Worm (Caenorhabditis elegans): ENCODE data around the gene rbg-1.

The rbg-1 gene

ce11 chrX:15016102-15016501 lies 32.8 kb downstream of the rbg-1 start:
- TF ChIP-seq Y55F3AM.14 (GFP tag; optimal IDR thresholded peaks at IDR 0.05) (no peak), egl-27 (tag; optimal IDR thresholded peaks at IDR 0.05) (peak; percentile 11), mab-5 (tag; optimal IDR thresholded peaks at IDR 0.05) (no peak), fos-1 (tag; optimal IDR thresholded peaks at IDR 0.05) (no peak), snpc-4 (tag; optimal IDR thresholded peaks at IDR 0.05) (no peak), unc-55 (GFP tag; optimal IDR thresholded peaks at IDR 0.05) (peak; percentile 42), zag-1 (tag; optimal IDR thresholded peaks at IDR 0.05) (no peak), lin-11 (tag; optimal IDR thresholded peaks at IDR 0.05) (no peak)

- TF ChIP-seq ztf-11 (tag; optimal IDR thresholded peaks at IDR 0.05) = no peak
These were observed 42.7 kb downstream of the rbg-1 start, which contains the start of gene seb-3 for ce11 chrX:15026008-15026407. seb-3 (plus strand) TSS chrX:15026308.

ce11 chrX:15027566-15027965 lies 44.2 kb downstream of the rbg-1 start:
- TF ChIP-seq blmp-1 (tag; optimal IDR thresholded peaks at IDR 0.05; ENCODE audit: insufficient read depth) (no peak), nhr-21 (tag; optimal IDR thresholded peaks at IDR 0.05) (no peak), egl-27 (tag; optimal IDR thresholded peaks at IDR 0.05) (peak; percentile 4), nhr-11 (tag; optimal IDR thresholded peaks at IDR 0.05) (no peak), mbf-1 (tag; optimal IDR thresholded peaks at IDR 0.05) (no peak), mab-5 (tag; optimal IDR thresholded peaks at IDR 0.05) (peak; percentile 68), elt-3 (tag; optimal IDR thresholded peaks at IDR 0.05) (no peak), unc-55 (GFP tag; optimal IDR thresholded peaks at IDR 0.05) (peak; percentile 77), lin-11 (tag; optimal IDR thresholded peaks at IDR 0.05) (no peak), skn-1 (tag; optimal IDR thresholded peaks at IDR 0.05) (no peak), C34F6.9 (tag; optimal IDR thresholded peaks at IDR 0.05) (no peak), nhr-237 (tag; optimal IDR thresholded peaks at IDR 0.05) (no peak), ama-1 (optimal IDR thresholded peaks at IDR 0.05) (no peak), lsy-2 (tag; optimal IDR thresholded peaks at IDR 0.05) (peak in 1 of 2 experiments; percentile 3), sma-9 (GFP tag; optimal IDR thresholded peaks at IDR 0.05) (no peak), sma-9 (tag; optimal IDR thresholded peaks at IDR 0.05) (no peak)

ce11 chrX:15027997-15028396 lies 44.7 kb downstream of the rbg-1 start:
- no peak for TF ChIP-seq egl-27 (tag; optimal IDR thresholded peaks at IDR 0.05)
- TF ChIP-seq aly-2 (tag; optimal IDR thresholded peaks at IDR 0.05) = no peak
- no peak for TF ChIP-seq nhr-77 (tag; optimal IDR thresholded peaks at IDR 0.05)
- no peak for TF ChIP-seq zag-1 (tag; optimal IDR thresholded peaks at IDR 0.05)
- no peak for TF ChIP-seq elt-3 (tag; optimal IDR thresholded peaks at IDR 0.05)
- TF ChIP-seq sma-3 (GFP tag; optimal IDR thresholded peaks at IDR 0.05) = no peak
- no peak for TF ChIP-seq ztf-4 (tag; optimal IDR thresholded peaks at IDR 0.05)
- no peak for TF ChIP-seq nhr-6 (tag; optimal IDR thresholded peaks at IDR 0.05)
- TF ChIP-seq snpc-4 (tag; optimal IDR thresholded peaks at IDR 0.05) = peak; percentile 24

- no peak for TF ChIP-seq nhr-77 (tag; optimal IDR thresholded peaks at IDR 0.05)
- no peak for TF ChIP-seq nhr-23 (tag; optimal IDR thresholded peaks at IDR 0.05)
- TF ChIP-seq ztf-1 (GFP tag; conservative IDR thresholded peaks at IDR 0.05) = no peak
- TF ChIP-seq mab-5 (tag; optimal IDR thresholded peaks at IDR 0.05) = no peak
- TF ChIP-seq unc-55 (GFP tag; optimal IDR thresholded peaks at IDR 0.05) = no peak
- no peak for TF ChIP-seq mbf-1 (tag; optimal IDR thresholded peaks at IDR 0.05)
- no peak for TF ChIP-seq crh-2 (tag; optimal IDR thresholded peaks at IDR 0.05)
- no peak for TF ChIP-seq unc-62 (GFP tag; optimal IDR thresholded peaks at IDR 0.05)
- TF ChIP-seq sem-4 (tag; optimal IDR thresholded peaks at IDR 0.05) = no peak
These were observed 51.5 kb downstream of the rbg-1 start, which contains the start of gene dsc-1 for ce11 chrX:15034787-15035186. dsc-1 (minus strand) TSS chrX:15034832.

ce11 chrX:15035748-15036147 lies 52.4 kb downstream of the rbg-1 start:
- TF ChIP-seq unc-62 (GFP tag; optimal IDR thresholded peaks at IDR 0.05) (no peak), nhr-237 (tag; optimal IDR thresholded peaks at IDR 0.05) (no peak), nhr-12 (tag; optimal IDR thresholded peaks at IDR 0.05) (no peak), crh-2 (tag; optimal IDR thresholded peaks at IDR 0.05) (no peak)

Data from whole organism, L2 larva.